Fruit fly (Drosophila melanogaster) whole organism, prepupa: Measurements from ENCODE around the gene CG3184.

Source experiments
- Blimp-1 ChIP-seq: fragments of 200-800 bp; sonication (Bioruptor generic); optimal IDR thresholded peaks from 3 replicates; lab custom pipeline; 2017; ENCODE audit warnings: missing biosample characterization, missing genetic modification characterization, mild to moderate bottlenecking, moderate library complexity, missing genetic modification reagents
- CG10669 ChIP-seq: fragments of 200-800 bp; sonication (Bioruptor generic); optimal IDR thresholded peaks from 3 replicates; lab custom pipeline; 2018; ENCODE audit warnings: missing biosample characterization, mild to moderate bottlenecking, missing genetic modification characterization, moderate library complexity
- CG6854 ChIP-seq: fragments of 200-800 bp; sonication (Bioruptor generic); optimal IDR thresholded peaks from 2 replicates; lab custom pipeline; 2017; ENCODE audit warnings: missing biosample characterization, mild to moderate bottlenecking, missing genetic modification characterization
- CG8119 ChIP-seq: fragments of 200-800 bp; sonication (Bioruptor generic); IDR thresholded peaks from 3 replicates; pipeline ENCODE4 v1.3.6; 2022; ENCODE audit warnings: missing biosample characterization, missing genetic modification characterization
- Eip75B ChIP-seq: fragments of 200-800 bp; sonication (Bioruptor generic); optimal IDR thresholded peaks from 3 replicates; lab custom pipeline; 2016; ENCODE audit warnings: missing biosample characterization, missing genetic modification characterization
- Hr39 ChIP-seq: fragments of 200-800 bp; sonication (Bioruptor generic); optimal IDR thresholded peaks from 2 replicates; lab custom pipeline; 2016; ENCODE audit warnings: missing biosample characterization, missing genetic modification characterization
- Lpt ChIP-seq: fragments of 200-800 bp; sonication (Bioruptor generic); optimal IDR thresholded peaks from 3 replicates; lab custom pipeline; 2016; ENCODE audit warnings: missing biosample characterization, missing genetic modification characterization
- Met ChIP-seq: fragments of 200-800 bp; sonication (Bioruptor generic); optimal IDR thresholded peaks from 3 replicates; lab custom pipeline; 2016; ENCODE audit warnings: missing biosample characterization, missing genetic modification characterization
- dsx ChIP-seq: fragments of 200-800 bp; optimal IDR thresholded peaks from 3 replicates; lab custom pipeline; 2019; ENCODE audit warnings: missing biosample characterization, mild to moderate bottlenecking, missing genetic modification characterization, moderate library complexity; ENCODE audit not compliant: poor library complexity, severe bottlenecking
- esn ChIP-seq: fragments of 200-800 bp; sonication (Bioruptor generic); optimal IDR thresholded peaks from 2 replicates; lab custom pipeline; 2016; ENCODE audit warnings: missing biosample characterization, mild to moderate bottlenecking, missing genetic modification characterization, moderate library complexity
- lz ChIP-seq: fragments of 200-800 bp; sonication (Bioruptor generic); optimal IDR thresholded peaks from 3 replicates; lab custom pipeline; 2016; ENCODE audit warnings: missing biosample characterization, missing genetic modification characterization

DNA sequence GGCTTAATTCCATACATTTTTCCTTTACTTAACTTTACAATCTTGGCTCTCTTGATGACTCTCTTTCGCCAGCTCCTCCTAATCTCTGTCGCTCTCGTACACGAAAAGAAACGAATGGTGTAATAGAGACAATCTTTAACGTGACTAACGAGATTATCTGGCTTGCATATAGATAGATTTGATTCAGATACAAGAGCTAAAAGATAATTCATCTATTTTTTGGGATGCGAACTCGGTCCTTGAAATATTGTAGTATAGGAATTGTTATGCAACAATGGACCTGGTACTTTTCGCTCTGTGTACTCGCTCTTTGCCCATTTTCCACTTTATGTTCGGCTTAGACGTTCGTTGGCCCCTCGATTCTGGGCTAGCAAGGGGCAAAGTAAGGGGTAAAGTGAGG, 22.7 kb upstream of the CG3184 start:
- TF ChIP-seq Met (GFP tag; lab: Kevin White, UChicago): peak; percentile 70
- TF ChIP-seq lz: peak; percentile 73
- TF ChIP-seq Blimp-1 (GFP tag; lab: Kevin White, UChicago): no peak
- peak; percentile 83 for TF ChIP-seq Eip75B (GFP tag; lab: Kevin White, UChicago)
- peak; percentile 79 for TF ChIP-seq CG10669
- TF ChIP-seq Hr39 (GFP tag; lab: Kevin White, UChicago): peak; percentile 59
- no peak for TF ChIP-seq CG6854 (GFP tag; lab: Kevin White, UChicago)
- TF ChIP-seq CG8119 (GFP tag; lab: Robert Waterston, UW): peak; percentile 94
- peak; percentile 73 for TF ChIP-seq dsx (GFP tag; lab: Kevin White, UChicago)
- peak; percentile 73 for TF ChIP-seq esn (GFP tag; lab: Kevin White, UChicago)
- peak; percentile 90 for TF ChIP-seq Lpt
